Worm (Caenorhabditis elegans) whole organism, early embryonic: ENCODE data around the gene Y50D4A.4.

ENCODE experiments used
- B0310.2 ChIP-seq: sonication (generic microtip); optimal IDR thresholded peaks from 2 replicates; lab custom pipeline; 2016; ENCODE audit warnings: mild to moderate bottlenecking, missing genetic modification characterization, missing compliant biosample characterization
- ama-1 ChIP-seq: fragments of 150-350 bp; optimal IDR thresholded peaks from 2 replicates; lab custom pipeline; 2014
- flt-1 ChIP-seq: fragments of 200-800 bp; sonication (Bioruptor generic); IDR thresholded peaks from 2 replicates; pipeline ENCODE4 v1.3.6; 2022; ENCODE audit warnings: missing genetic modification characterization, missing compliant biosample characterization
- sea-1 ChIP-seq: fragments of 200-800 bp; sonication (Bioruptor generic); conservative IDR thresholded peaks from 2 replicates; pipeline ENCODE4 v1.3.6; 2022; ENCODE audit warnings: missing genetic modification characterization, missing compliant biosample characterization
- tbx-11 ChIP-seq: fragments of 200-800 bp; sonication (Bioruptor generic); IDR thresholded peaks from 2 replicates; pipeline ENCODE4 v1.3.6; 2022; ENCODE audit warnings: missing genetic modification characterization, missing compliant biosample characterization
- tbx-37 ChIP-seq: fragments of 200-800 bp; sonication (Bioruptor generic); conservative IDR thresholded peaks from 2 replicates; pipeline ENCODE4 v1.3.6; 2022; ENCODE audit warnings: missing genetic modification reagents, missing genetic modification characterization, missing compliant biosample characterization
- tra-4 ChIP-seq: sonication (generic microtip); optimal IDR thresholded peaks from 2 replicates; lab custom pipeline; 2017; ENCODE audit warnings: missing genetic modification characterization, missing compliant biosample characterization

DNA sequence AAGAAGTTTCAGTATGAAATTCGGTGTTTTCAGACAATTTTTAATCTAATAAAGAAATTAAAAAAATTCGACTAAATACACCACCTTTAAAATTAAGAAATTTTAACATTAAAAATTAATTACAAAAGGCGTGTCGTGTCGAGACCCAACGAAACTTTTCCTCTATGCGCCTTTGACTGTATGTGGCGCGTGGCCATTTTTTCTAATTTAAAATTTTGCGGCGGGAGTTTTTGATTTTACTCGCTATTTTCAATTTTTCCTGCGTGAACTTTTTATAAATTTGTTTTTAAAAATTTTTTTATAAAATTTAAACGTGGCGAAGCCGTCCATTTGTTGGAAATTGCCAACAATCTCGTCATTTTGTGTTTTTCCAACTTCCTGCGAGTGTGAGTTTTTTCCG is 43.2 kb downstream of the Y50D4A.4 start:
- TF ChIP-seq flt-1 (GFP tag; lab: Robert Waterston, UW) = no peak
- no peak for TF ChIP-seq ama-1 (lab: Kevin White, UChicago)
- no peak for TF ChIP-seq tbx-11 (GFP tag; lab: Robert Waterston, UW)
- TF ChIP-seq tra-4 = no peak
- TF ChIP-seq tbx-37 = no peak
- TF ChIP-seq B0310.2 (tag; lab: Kevin White, UChicago) = no peak
- no peak for TF ChIP-seq sea-1
